Worm (Caenorhabditis elegans) whole organism, mixed stage, embryonic: ENCODE data around the gene W06D11.1.

Experiments
- unc-39 ChIP-seq: fragments of 150-350 bp; optimal IDR thresholded peaks from 2 replicates; lab custom pipeline; 2014; ENCODE audit warnings: missing biosample characterization, missing genetic modification characterization
- zip-8 ChIP-seq: fragments of 150-350 bp; optimal IDR thresholded peaks from 2 replicates; lab custom pipeline; 2014; ENCODE audit warnings: missing biosample characterization, missing genetic modification characterization

- TF ChIP-seq zip-8 (tag; lab: Kevin White, UChicago): no peak
- TF ChIP-seq unc-39 (tag; lab: Kevin White, UChicago): no peak
Observed at ce11 chrX:12252189-12252588, 42.2 kb upstream of the W06D11.1 start.
